Worm (Caenorhabditis elegans) whole organism, L4 larva: ENCODE measurements around the gene C06C3.12.

ENCODE experiments used
- F10B5.3 ChIP-seq: sonication (generic microtip); optimal IDR thresholded peaks from 2 replicates; lab custom pipeline; 2016; ENCODE audit warnings: mild to moderate bottlenecking, missing genetic modification characterization, missing compliant biosample characterization
- F49E8.2 ChIP-seq: sonication (generic microtip); optimal IDR thresholded peaks from 2 replicates; lab custom pipeline; 2016; ENCODE audit warnings: missing compliant biosample characterization, mild to moderate bottlenecking, missing genetic modification characterization, borderline replicate concordance
- R02D3.7 ChIP-seq: fragments of 150-350 bp; sonication (generic microtip); optimal IDR thresholded peaks from 3 replicates; lab custom pipeline; 2014; ENCODE audit warnings: missing biosample characterization, missing genetic modification characterization
- T20F7.1 ChIP-seq: fragments of 200-800 bp; sonication (Bioruptor generic); optimal IDR thresholded peaks from 2 replicates; lab custom pipeline; 2018; ENCODE audit warnings: mild to moderate bottlenecking, missing genetic modification characterization, missing compliant biosample characterization
- Y105C5A.15 ChIP-seq: fragments of 200-800 bp; sonication (Bioruptor generic); IDR thresholded peaks from 2 replicates; pipeline ENCODE4 v1.3.6; 2022; ENCODE audit warnings: missing genetic modification characterization, missing compliant biosample characterization
- Y48G9A.11 ChIP-seq: fragments of 200-800 bp; sonication (Bioruptor generic); IDR thresholded peaks from 2 replicates; pipeline ENCODE4 v1.3.6; 2022; ENCODE audit warnings: missing genetic modification reagents, missing genetic modification characterization, missing compliant biosample characterization
- ZK337.2 ChIP-seq: fragments of 200-800 bp; sonication (Bioruptor generic); IDR thresholded peaks from 2 replicates; pipeline ENCODE4 v1.3.6; 2022; ENCODE audit warnings: missing genetic modification reagents, missing genetic modification characterization, missing compliant biosample characterization
- ceh-20 ChIP-seq: fragments of 200-800 bp; sonication (Bioruptor generic); IDR thresholded peaks from 2 replicates; pipeline ENCODE4 v1.3.6; 2022; ENCODE audit warnings: missing genetic modification reagents, missing genetic modification characterization, missing compliant biosample characterization
- cey-2 ChIP-seq: sonication (generic microtip); optimal IDR thresholded peaks from 3 replicates; lab custom pipeline; 2017; ENCODE audit warnings: missing genetic modification characterization, mild to moderate bottlenecking, missing compliant biosample characterization, antibody characterized with exemption, borderline replicate concordance; ENCODE audit not compliant: insufficient read depth
- daf-16 ChIP-seq, 3 experiments: sonication (generic microtip); optimal IDR thresholded peaks; 2 replicates each; lab custom pipeline; 2016 to 2017; ENCODE audit warnings: missing genetic modification characterization in 3 of 3, missing genetic modification reagents in 3 of 3, mild to moderate bottlenecking in 2 of 3, missing compliant biosample characterization in 2 of 3, missing biosample characterization in 1 of 3, moderate library complexity in 1 of 3
- daf-19 ChIP-seq: fragments of 200-800 bp; sonication (Bioruptor generic); conservative IDR thresholded peaks from 2 replicates; pipeline ENCODE4 v1.3.6; 2022; ENCODE audit warnings: missing genetic modification characterization, missing compliant biosample characterization
- egl-43 ChIP-seq: fragments of 200-800 bp; sonication (Bioruptor generic); IDR thresholded peaks from 2 replicates; pipeline ENCODE4 v1.3.6; 2022; ENCODE audit warnings: missing genetic modification reagents, missing genetic modification characterization, missing compliant biosample characterization
- hif-1 ChIP-seq, 2 experiments: sonication (generic microtip); optimal IDR thresholded peaks; 2 replicates each; lab custom pipeline; 2016 to 2017; ENCODE audit warnings: missing compliant biosample characterization in 2 of 2, missing genetic modification characterization in 2 of 2, missing genetic modification reagents in 2 of 2, missing genotype in 2 of 2, mild to moderate bottlenecking in 1 of 2
- hlh-30 ChIP-seq: sonication (generic microtip); optimal IDR thresholded peaks from 2 replicates; lab custom pipeline; 2017; ENCODE audit warnings: antibody characterized with exemption, mild to moderate bottlenecking, missing genetic modification characterization, missing compliant biosample characterization; ENCODE audit not compliant: insufficient read depth
- hmg-1.1 ChIP-seq: fragments of 200-800 bp; sonication (Bioruptor generic); IDR thresholded peaks from 2 replicates; pipeline ENCODE4 v1.3.6; 2022; ENCODE audit warnings: missing genetic modification reagents, missing genetic modification characterization, missing compliant biosample characterization
- lim-7 ChIP-seq: fragments of 200-800 bp; sonication (Bioruptor generic); IDR thresholded peaks from 2 replicates; pipeline ENCODE4 v1.3.6; 2022; ENCODE audit warnings: missing genetic modification characterization, missing compliant biosample characterization
- lin-15B ChIP-seq: fragments of 150-350 bp; sonication (generic microtip); optimal IDR thresholded peaks from 3 replicates; lab custom pipeline; 2014; ENCODE audit warnings: missing biosample characterization, missing genetic modification characterization
- lin-39 ChIP-seq: fragments of 150-350 bp; optimal IDR thresholded peaks from 2 replicates; lab custom pipeline; 2014; ENCODE audit warnings: missing biosample characterization, missing genetic modification reagents, missing genetic modification characterization
- lsy-2 ChIP-seq, 2 experiments: fragments of 150-350 bp in 1 of 2; sonication (generic microtip) in 1 of 2; optimal IDR thresholded peaks; 2 replicates each; lab custom pipeline; 2014 to 2017; ENCODE audit warnings: missing biosample characterization in 2 of 2, missing genetic modification characterization in 2 of 2
- nhr-10 ChIP-seq: fragments of 150-350 bp; optimal IDR thresholded peaks from 2 replicates; lab custom pipeline; 2014; ENCODE audit warnings: missing biosample characterization, missing genetic modification characterization
- nhr-25 ChIP-seq: sonication (generic microtip); optimal IDR thresholded peaks from 2 replicates; lab custom pipeline; 2017; ENCODE audit warnings: missing genetic modification characterization, mild to moderate bottlenecking, missing compliant biosample characterization, antibody characterized with exemption, moderate library complexity, borderline replicate concordance; ENCODE audit not compliant: insufficient read depth
- nhr-41 ChIP-seq: fragments of 200-800 bp; sonication (Bioruptor generic); IDR thresholded peaks from 2 replicates; pipeline ENCODE4 v1.3.6; 2022; ENCODE audit warnings: missing genetic modification reagents, missing genetic modification characterization, missing compliant biosample characterization
- nhr-48 ChIP-seq: sonication (generic microtip); optimal IDR thresholded peaks from 2 replicates; lab custom pipeline; 2016; ENCODE audit warnings: mild to moderate bottlenecking, missing genetic modification characterization, missing compliant biosample characterization
- nhr-6 ChIP-seq: fragments of 150-350 bp; optimal IDR thresholded peaks from 2 replicates; lab custom pipeline; 2014; ENCODE audit warnings: missing biosample characterization, missing genetic modification characterization
- nhr-77 ChIP-seq: fragments of 150-350 bp; optimal IDR thresholded peaks from 2 replicates; lab custom pipeline; 2014; ENCODE audit warnings: missing biosample characterization, missing genetic modification characterization
- pha-4 ChIP-seq, 2 experiments: fragments of 150-350 bp in 1 of 2; fragments of 200-800 bp in 1 of 2; sonication (Bioruptor generic) in 1 of 2; IDR thresholded peaks in 1 of 2; optimal IDR thresholded peaks in 1 of 2; 2 replicates each; pipeline versions ENCODE4 v1.3.6 to Lab custom; 2014 to 2022; ENCODE audit warnings: missing genetic modification characterization in 2 of 2, missing genetic modification reagents in 2 of 2, missing biosample characterization in 1 of 2, missing compliant biosample characterization in 1 of 2
- saeg-2 ChIP-seq: fragments of 200-800 bp; sonication (Bioruptor generic); IDR thresholded peaks from 2 replicates; pipeline ENCODE4 v1.3.6; 2022; ENCODE audit warnings: missing genetic modification reagents, missing genetic modification characterization, missing compliant biosample characterization
- tag-97 ChIP-seq: fragments of 200-800 bp; sonication (Bioruptor generic); IDR thresholded peaks from 2 replicates; pipeline ENCODE4 v1.3.6; 2022; ENCODE audit warnings: missing genetic modification characterization, missing compliant biosample characterization
- unc-62 ChIP-seq, 3 experiments: fragments of 150-350 bp in 1 of 3; sonication (generic microtip); optimal IDR thresholded peaks in 2 of 3; peaks in 1 of 3; 1 replicate in 1 of 3; 2 replicates in 2 of 3; lab custom pipeline; 2014 to 2017; ENCODE audit warnings: missing biosample characterization in 3 of 3, missing genetic modification characterization in 3 of 3, missing genetic modification reagents in 3 of 3, missing genotype in 1 of 3
- zfp-2 ChIP-seq: sonication (generic microtip); optimal IDR thresholded peaks from 2 replicates; lab custom pipeline; 2016; ENCODE audit warnings: mild to moderate bottlenecking, missing genetic modification characterization, missing compliant biosample characterization
- zfp-3 ChIP-seq: fragments of 200-800 bp; sonication (Bioruptor generic); conservative IDR thresholded peaks from 2 replicates; pipeline ENCODE4 v1.3.6; 2022; ENCODE audit warnings: missing genetic modification reagents, missing genetic modification characterization, missing compliant biosample characterization
- zip-11 ChIP-seq: fragments of 200-800 bp; sonication (Bioruptor generic); IDR thresholded peaks from 2 replicates; pipeline ENCODE4 v1.3.6; 2022; ENCODE audit warnings: missing genetic modification characterization, missing compliant biosample characterization

The C06C3.12 gene

DNA sequence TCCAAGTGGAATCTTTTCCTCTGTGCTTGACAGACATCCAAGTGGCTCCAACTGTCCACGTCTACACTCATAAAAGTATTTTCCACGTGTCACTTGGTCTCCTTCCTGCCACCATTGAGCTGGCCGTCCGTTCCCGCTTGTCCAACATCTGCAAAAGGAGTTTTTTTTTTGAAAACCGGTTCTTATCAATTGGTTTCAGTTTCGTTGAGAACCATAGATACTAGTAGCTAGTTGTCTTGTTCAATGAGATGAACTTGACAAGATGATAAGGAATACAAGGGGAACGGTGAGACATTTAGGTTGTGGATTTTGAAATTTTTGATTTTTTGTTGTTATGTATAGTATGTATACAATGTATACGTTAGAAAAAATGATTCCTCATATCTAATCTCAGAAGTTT lies 29.1 kb upstream of the C06C3.12 start:
- no peak for TF ChIP-seq cey-2
- TF ChIP-seq tag-97, result no peak
- no peak for TF ChIP-seq R02D3.7 (tag; lab: Kevin White, UChicago)
- no peak for TF ChIP-seq saeg-2 (GFP tag; lab: Robert Waterston, UW)
- no peak for TF ChIP-seq F10B5.3
- TF ChIP-seq F49E8.2, result no peak
- TF ChIP-seq unc-62 (GFP tag; optimal IDR thresholded peaks at IDR 0.05 in 1 of 2; lab: Kevin White, UChicago), result no peak
- no peak for TF ChIP-seq unc-62 (tag; optimal IDR thresholded peaks at IDR 0.05; lab: Kevin White, UChicago)
- TF ChIP-seq lin-39 (tag; lab: Kevin White, UChicago), result no peak

DNA sequence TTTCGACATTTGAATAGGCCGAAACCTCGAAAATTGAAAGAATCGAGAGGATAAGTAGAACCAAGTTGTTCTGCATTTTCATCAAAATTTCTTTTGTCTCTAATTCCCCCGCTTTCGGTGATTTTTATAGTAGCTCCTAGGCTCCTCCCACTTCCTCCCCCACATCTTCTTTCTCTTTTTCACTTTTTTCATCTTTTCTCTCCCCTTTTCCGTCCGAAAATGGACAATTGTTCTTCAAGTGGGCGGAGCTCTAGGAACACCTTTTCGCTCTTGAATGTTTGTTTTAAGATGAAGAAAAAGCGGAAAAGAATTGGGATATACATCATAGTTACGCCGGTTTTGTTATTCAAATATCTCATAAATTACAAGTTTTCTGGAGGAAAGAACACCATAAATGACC lies 28.4 kb upstream of the C06C3.12 start, which contains the start of gene F42A8.1:
Gene F42A8.1 (minus strand): TSS at position 101 of the 400 bp plus-strand sequence.
- no peak for TF ChIP-seq ceh-20 (GFP tag; lab: Robert Waterston, UW)
- TF ChIP-seq ZK337.2 (GFP tag; lab: Robert Waterston, UW), result no peak
- no peak for TF ChIP-seq zfp-2
- no peak for TF ChIP-seq egl-43
- no peak for TF ChIP-seq Y105C5A.15 (GFP tag; lab: Robert Waterston, UW)
- TF ChIP-seq zfp-3 (GFP tag; lab: Robert Waterston, UW), result no peak
- no peak for TF ChIP-seq pha-4 (GFP tag; IDR thresholded peaks at IDR 0.05; lab: Robert Waterston, UW)
- TF ChIP-seq pha-4 (tag; optimal IDR thresholded peaks at IDR 0.05; lab: Kevin White, UChicago), result no peak
- no peak for TF ChIP-seq nhr-10 (tag; lab: Kevin White, UChicago)
- no peak for TF ChIP-seq nhr-41 (GFP tag; lab: Robert Waterston, UW)
- TF ChIP-seq nhr-6 (tag; lab: Kevin White, UChicago), result no peak
- TF ChIP-seq T20F7.1, result no peak
- no peak for TF ChIP-seq lim-7 (GFP tag; lab: Robert Waterston, UW)
- TF ChIP-seq nhr-25 (tag; lab: Kevin White, UChicago), result no peak
- no peak for TF ChIP-seq lin-39 (tag; lab: Kevin White, UChicago)
- TF ChIP-seq lin-15B (tag; lab: Kevin White, UChicago), result no peak
- no peak for TF ChIP-seq daf-19 (GFP tag; lab: Robert Waterston, UW)
- no peak for TF ChIP-seq tag-97
- no peak for TF ChIP-seq zip-11 (GFP tag; lab: Robert Waterston, UW)

DNA sequence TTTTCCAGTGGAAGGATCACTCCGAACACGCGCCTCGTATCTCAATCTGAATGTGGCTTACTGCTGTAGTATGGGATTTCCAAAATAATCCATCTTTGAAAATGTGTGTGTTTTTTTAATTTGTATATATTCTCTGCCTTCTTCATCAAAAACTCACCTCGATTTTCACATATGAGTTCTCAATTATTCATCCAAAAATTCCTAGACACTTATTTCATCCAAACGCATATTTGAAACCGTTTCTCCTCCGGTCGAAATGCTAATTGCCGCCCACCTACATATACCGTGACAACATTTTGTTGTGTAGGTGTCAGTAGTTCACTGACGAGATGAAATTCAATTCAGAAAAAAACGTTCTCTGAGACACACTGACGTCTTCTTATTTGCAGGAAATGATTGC lies 27.5 kb upstream of the C06C3.12 start:
- TF ChIP-seq unc-62 (GFP tag; optimal IDR thresholded peaks at IDR 0.05 in 1 of 2; lab: Kevin White, UChicago) (peak in 1 of 2 experiments; percentile 96), unc-62 (tag; optimal IDR thresholded peaks at IDR 0.05; lab: Kevin White, UChicago) (no peak), nhr-48 (tag; lab: Kevin White, UChicago) (no peak)

DNA sequence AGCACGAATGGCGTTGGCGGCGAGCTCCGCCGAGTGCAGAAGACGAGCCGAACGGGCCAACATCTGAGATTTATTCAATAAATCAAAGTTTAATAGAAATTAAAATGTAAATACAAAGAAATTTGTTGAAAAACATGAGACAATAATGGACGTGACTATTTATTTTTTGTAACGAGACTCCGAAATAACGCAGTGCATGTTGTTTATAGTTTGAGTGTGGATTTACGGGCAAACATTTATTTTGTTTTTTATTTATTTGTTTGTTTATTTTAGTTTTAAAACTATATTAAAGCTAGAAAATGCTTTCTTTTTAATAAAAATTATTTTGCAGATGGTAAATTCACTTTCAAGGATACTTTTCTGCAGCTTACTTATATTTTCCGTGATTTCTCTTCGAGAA lies 22.2 kb upstream of the C06C3.12 start, which contains the start of the genes sdhb-1 and cup-15:
Gene sdhb-1 (minus strand): TSS at position 63 of the 400 bp plus-strand sequence.
Gene cup-15 (plus strand): TSS at position 332 of the 400 bp plus-strand sequence.
- TF ChIP-seq daf-16 (GFP tag; optimal IDR thresholded peaks at IDR 0.05; lab: Kevin White, UChicago) (no peak), daf-16 (tag; optimal IDR thresholded peaks at IDR 0.05; lab: Kevin White, UChicago) (peak; percentile 27), R02D3.7 (tag; lab: Kevin White, UChicago) (peak; percentile 76), Y48G9A.11 (GFP tag; lab: Robert Waterston, UW) (peak; percentile 73), nhr-77 (tag; lab: Kevin White, UChicago) (peak; percentile 3), T20F7.1 (peak; percentile 91), cey-2 (no peak), hmg-1.1 (GFP tag; lab: Robert Waterston, UW) (no peak), hlh-30 (tag; lab: Kevin White, UChicago) (peak; percentile 25), lsy-2 (tag; optimal IDR thresholded peaks at IDR 0.05; lab: Kevin White, UChicago) (peak in 1 of 2 experiments; percentile 41), hif-1 (tag; optimal IDR thresholded peaks at IDR 0.05; lab: Kevin White, UChicago) (peak in 1 of 2 experiments; percentile 88)
- TF ChIP-seq, all 104 proteins: peak for 8
